Fruit fly (Drosophila melanogaster): Measurements from ENCODE around the gene wda.

Gene wda

DNA sequence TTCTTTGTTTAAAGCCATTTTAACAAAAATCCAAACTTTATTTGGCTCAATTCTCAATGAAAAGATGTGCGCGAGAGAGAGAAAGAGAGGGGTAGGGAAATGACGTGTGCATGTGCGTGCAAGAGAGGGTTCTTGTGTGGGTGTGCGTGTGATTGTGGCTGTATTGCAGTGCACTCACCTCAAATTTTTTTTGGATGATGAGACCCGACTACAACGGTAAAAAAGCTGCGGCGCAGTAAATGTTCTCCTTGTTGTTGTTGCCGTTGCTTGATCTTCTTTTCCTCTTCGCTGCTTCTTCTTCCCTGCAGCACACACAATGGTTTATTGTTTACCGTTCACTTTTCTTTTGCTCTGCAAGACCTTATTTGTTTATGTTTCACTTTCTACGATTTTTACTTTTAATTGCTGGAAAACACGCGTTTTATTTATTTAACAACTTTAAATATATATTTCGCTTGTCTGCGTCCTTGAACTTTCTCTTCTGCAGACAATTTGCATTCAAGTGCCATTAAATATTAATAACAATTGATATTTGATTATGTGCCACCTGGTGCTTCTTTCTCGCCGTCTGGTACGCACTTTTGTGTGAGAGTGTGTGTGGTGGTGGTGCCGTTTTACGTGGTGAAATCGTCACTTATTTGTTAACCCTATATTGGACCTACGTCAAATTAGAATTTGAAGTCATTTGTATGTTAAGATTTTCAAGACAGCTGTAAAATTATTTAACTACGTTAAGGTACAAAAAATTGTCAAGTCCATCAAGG, 37.5 kb downstream of the wda start:
- peak; percentile 15 for TF ChIP-seq noc (tag; optimal IDR thresholded peaks at IDR 0.05)

DNA sequence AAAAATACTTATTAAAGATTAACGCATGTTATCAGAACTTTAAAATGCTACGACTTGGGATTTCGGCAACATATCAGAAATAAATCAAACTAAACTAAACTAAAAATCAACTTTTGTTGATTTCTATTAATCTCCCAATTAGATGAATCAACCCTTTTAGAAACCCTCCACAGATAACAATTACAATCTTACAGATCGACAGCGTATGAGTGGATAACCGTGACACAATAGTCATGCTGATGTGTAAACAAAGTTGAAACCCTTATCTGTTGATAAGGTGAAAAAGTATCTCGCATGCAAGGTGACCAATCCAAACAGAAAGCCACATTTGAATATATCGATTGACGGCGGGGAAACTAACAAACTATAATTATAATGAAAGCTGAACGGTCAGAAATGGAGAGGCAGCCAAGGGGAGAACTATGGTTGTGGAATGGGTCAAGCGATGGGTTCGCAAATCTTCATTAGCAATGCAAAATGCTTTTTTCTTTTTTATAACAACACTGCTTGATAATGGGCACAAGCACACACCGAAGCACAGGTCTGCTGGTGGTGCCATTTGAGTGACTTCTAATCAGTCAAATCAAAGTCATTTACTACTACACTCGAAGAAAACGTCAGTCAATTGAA, 40.6 kb downstream of the wda start:
- no peak for TF ChIP-seq noc (tag; optimal IDR thresholded peaks at IDR 0.05)

DNA sequence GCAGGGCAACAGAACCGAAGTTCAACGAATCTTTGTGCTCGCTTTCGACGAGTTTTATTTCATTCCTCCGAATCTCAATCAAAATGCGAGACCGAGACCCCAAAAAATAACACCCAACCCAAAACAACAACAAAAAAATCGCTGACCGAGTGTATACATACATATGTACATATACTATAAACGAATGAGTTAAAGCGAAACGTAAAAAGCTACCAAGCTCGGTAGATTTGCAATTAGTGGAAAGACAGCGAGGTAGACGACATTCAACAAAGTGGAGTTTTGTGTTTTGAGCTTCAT, 42.5 kb downstream of the wda start:
- TF ChIP-seq noc (tag; optimal IDR thresholded peaks at IDR 0.05): no peak

DNA sequence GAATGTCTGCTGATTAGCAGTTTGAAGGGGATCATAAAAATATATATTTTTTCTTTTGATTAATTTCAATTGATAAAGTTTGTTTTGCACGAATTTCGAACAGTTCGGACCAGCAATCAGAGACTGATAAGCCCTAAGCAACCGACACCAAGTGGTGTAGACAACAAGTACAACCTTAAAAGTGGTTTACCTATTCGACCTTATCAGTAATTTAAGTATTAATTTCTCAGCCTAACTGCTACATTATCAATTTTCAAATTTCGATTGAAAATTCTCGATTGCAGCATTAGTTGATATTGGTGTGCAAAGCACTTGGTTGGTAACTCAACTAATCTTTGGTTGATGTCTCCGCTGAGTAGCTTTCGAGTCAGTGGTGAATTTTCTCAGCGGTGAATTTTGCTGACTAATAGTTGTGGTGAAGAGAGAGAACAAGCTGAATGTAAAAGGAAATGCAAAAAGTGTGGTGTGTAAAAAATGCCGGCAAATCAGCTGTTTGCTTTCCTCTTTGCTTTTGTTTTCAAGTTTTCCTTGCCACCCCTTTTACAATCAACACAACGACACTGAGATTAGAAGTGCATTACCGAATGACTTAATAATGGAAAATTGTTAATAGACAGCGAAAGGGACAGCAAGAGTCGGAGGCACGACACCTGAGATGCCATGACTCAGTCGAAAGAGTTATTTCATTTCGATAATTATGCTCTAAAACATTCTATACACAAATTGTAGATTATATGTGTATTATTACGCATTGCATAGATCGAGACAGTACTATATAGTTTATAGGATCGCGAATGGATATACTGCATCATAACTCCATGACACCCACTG, 43.1 kb downstream of the wda start:
- peak; percentile 81 for TF ChIP-seq noc (tag; optimal IDR thresholded peaks at IDR 0.05)

DNA sequence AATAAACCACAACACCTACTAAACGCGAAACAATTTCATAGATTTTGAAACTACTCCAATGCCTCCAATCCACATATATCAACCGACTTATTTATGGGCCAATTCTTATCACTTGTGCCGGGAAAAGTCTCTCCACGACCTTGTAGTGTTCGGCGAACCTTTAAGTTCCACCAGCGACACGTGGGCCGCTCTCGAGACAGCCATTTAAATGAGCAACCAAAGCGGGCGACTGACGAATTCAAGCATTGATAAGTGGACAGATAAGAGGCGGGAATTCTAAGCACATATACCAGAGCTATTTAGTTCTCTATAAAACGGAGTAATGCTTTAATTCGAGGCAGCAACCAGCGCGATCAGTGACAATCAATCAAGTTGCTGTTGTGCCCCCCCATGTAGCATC, 45.1 kb downstream of the wda start:
- TF ChIP-seq noc (tag; optimal IDR thresholded peaks at IDR 0.05): no peak

- peak; percentile 86 for TF ChIP-seq noc (tag; optimal IDR thresholded peaks at IDR 0.05)
These were observed 46.1 kb downstream of the wda start for dm6 chr3R:23211745-23212254.

dm6 chr3R:23210243-23211215, 47.4 kb downstream of the wda start:
- TF ChIP-seq noc (tag; optimal IDR thresholded peaks at IDR 0.05): peak; percentile 73

dm6 chr3R:23207254-23207653, 50.6 kb downstream of the wda start:
- no peak for TF ChIP-seq noc (tag; optimal IDR thresholded peaks at IDR 0.05)

Data from whole organism, larva.